Worm (Caenorhabditis elegans) whole organism, L4 larva: ENCODE data around the gene C15F1.2.

Experiments
- D1046.2 ChIP-seq: fragments of 200-800 bp; sonication (Bioruptor generic); IDR thresholded peaks from 2 replicates; pipeline ENCODE4 v1.3.6; 2022; ENCODE audit warnings: missing genetic modification characterization, missing compliant biosample characterization
- F37D6.2 ChIP-seq: sonication (generic microtip); optimal IDR thresholded peaks from 2 replicates; lab custom pipeline; 2016; ENCODE audit warnings: mild to moderate bottlenecking, missing genetic modification characterization, missing compliant biosample characterization
- F49E8.2 ChIP-seq: sonication (generic microtip); optimal IDR thresholded peaks from 2 replicates; lab custom pipeline; 2016; ENCODE audit warnings: missing compliant biosample characterization, mild to moderate bottlenecking, missing genetic modification characterization, borderline replicate concordance
- R02D3.7 ChIP-seq: fragments of 150-350 bp; sonication (generic microtip); optimal IDR thresholded peaks from 3 replicates; lab custom pipeline; 2014; ENCODE audit warnings: missing biosample characterization, missing genetic modification characterization
- T20F7.1 ChIP-seq: fragments of 200-800 bp; sonication (Bioruptor generic); optimal IDR thresholded peaks from 2 replicates; lab custom pipeline; 2018; ENCODE audit warnings: mild to moderate bottlenecking, missing genetic modification characterization, missing compliant biosample characterization
- Y105C5A.15 ChIP-seq: fragments of 200-800 bp; sonication (Bioruptor generic); IDR thresholded peaks from 2 replicates; pipeline ENCODE4 v1.3.6; 2022; ENCODE audit warnings: missing genetic modification characterization, missing compliant biosample characterization
- aha-1 ChIP-seq: fragments of 150-350 bp; peaks from one replicate; lab custom pipeline; 2014; ENCODE audit warnings: missing biosample characterization, missing genetic modification characterization
- aly-2 ChIP-seq: sonication (generic microtip); optimal IDR thresholded peaks from 2 replicates; lab custom pipeline; 2018; ENCODE audit warnings: missing biosample characterization, missing genetic modification characterization
- ama-1 ChIP-seq: fragments of 150-350 bp; optimal IDR thresholded peaks from 2 replicates; lab custom pipeline; 2014; ENCODE audit warnings: inconsistent platforms, mixed read lengths
- ceh-28 ChIP-seq: fragments of 150-350 bp; optimal IDR thresholded peaks from 2 replicates; lab custom pipeline; 2014; ENCODE audit warnings: missing biosample characterization, missing genetic modification reagents, missing genetic modification characterization
- ceh-32 ChIP-seq: sonication (generic microtip); optimal IDR thresholded peaks from 2 replicates; lab custom pipeline; 2016; ENCODE audit warnings: mild to moderate bottlenecking, missing genetic modification characterization, missing compliant biosample characterization; ENCODE audit not compliant: poor library complexity
- ceh-44 ChIP-seq: fragments of 200-800 bp; sonication (Bioruptor generic); IDR thresholded peaks from 2 replicates; pipeline ENCODE4 v1.3.6; 2022; ENCODE audit warnings: missing genetic modification reagents, missing genetic modification characterization, missing compliant biosample characterization
- ceh-82 ChIP-seq: sonication (generic microtip); optimal IDR thresholded peaks from 2 replicates; lab custom pipeline; 2017; ENCODE audit warnings: missing biosample characterization, missing genetic modification characterization
- ces-1 ChIP-seq: fragments of 150-350 bp; sonication (generic microtip); optimal IDR thresholded peaks from 4 replicates; lab custom pipeline; 2014; ENCODE audit warnings: missing biosample characterization, missing genetic modification reagents, missing genetic modification characterization
- daf-12 ChIP-seq: fragments of 150-350 bp; optimal IDR thresholded peaks from 2 replicates; lab custom pipeline; 2014; ENCODE audit warnings: missing biosample characterization, missing genetic modification reagents, missing genetic modification characterization
- daf-16 ChIP-seq, 3 experiments: sonication (generic microtip); optimal IDR thresholded peaks; 2 replicates each; lab custom pipeline; 2016 to 2017; ENCODE audit warnings: missing genetic modification characterization in 3 of 3, missing genetic modification reagents in 3 of 3, mild to moderate bottlenecking in 2 of 3, missing compliant biosample characterization in 2 of 3, missing biosample characterization in 1 of 3, moderate library complexity in 1 of 3
- daf-19 ChIP-seq: fragments of 200-800 bp; sonication (Bioruptor generic); conservative IDR thresholded peaks from 2 replicates; pipeline ENCODE4 v1.3.6; 2022; ENCODE audit warnings: missing genetic modification characterization, missing compliant biosample characterization
- daf-8 ChIP-seq: fragments of 200-800 bp; sonication (Bioruptor generic); IDR thresholded peaks from 2 replicates; pipeline ENCODE4 v1.3.6; 2022; ENCODE audit warnings: missing genetic modification characterization, missing compliant biosample characterization
- dmd-9 ChIP-seq: fragments of 200-800 bp; sonication (Bioruptor generic); IDR thresholded peaks from 2 replicates; pipeline ENCODE4 v1.3.6; 2022; ENCODE audit warnings: missing genetic modification reagents, missing genetic modification characterization, missing compliant biosample characterization
- dpl-1 ChIP-seq: fragments of 150-350 bp; optimal IDR thresholded peaks from 2 replicates; lab custom pipeline; 2014; ENCODE audit warnings: missing biosample characterization, missing genetic modification reagents, missing genetic modification characterization
- dve-1 ChIP-seq: sonication (generic microtip); optimal IDR thresholded peaks from 2 replicates; lab custom pipeline; 2017; ENCODE audit warnings: antibody characterized with exemption, mild to moderate bottlenecking, missing genetic modification characterization, missing compliant biosample characterization; ENCODE audit not compliant: insufficient read depth
- egl-27 ChIP-seq: sonication (generic microtip); optimal IDR thresholded peaks from 3 replicates; lab custom pipeline; 2017; ENCODE audit warnings: missing biosample characterization, missing genetic modification reagents, missing genetic modification characterization
- egl-43 ChIP-seq: fragments of 200-800 bp; sonication (Bioruptor generic); IDR thresholded peaks from 2 replicates; pipeline ENCODE4 v1.3.6; 2022; ENCODE audit warnings: missing genetic modification reagents, missing genetic modification characterization, missing compliant biosample characterization
- fkh-10 ChIP-seq: fragments of 150-350 bp; optimal IDR thresholded peaks from 2 replicates; lab custom pipeline; 2014; ENCODE audit warnings: missing biosample characterization, missing genetic modification reagents, missing genetic modification characterization
- hlh-11 ChIP-seq: fragments of 200-800 bp; sonication (Bioruptor generic); optimal IDR thresholded peaks from 2 replicates; lab custom pipeline; 2018; ENCODE audit warnings: mild to moderate bottlenecking, missing genetic modification characterization, missing compliant biosample characterization
- hmg-1.1 ChIP-seq: fragments of 200-800 bp; sonication (Bioruptor generic); IDR thresholded peaks from 2 replicates; pipeline ENCODE4 v1.3.6; 2022; ENCODE audit warnings: missing genetic modification reagents, missing genetic modification characterization, missing compliant biosample characterization
- jun-1 ChIP-seq: fragments of 150-350 bp; optimal IDR thresholded peaks from 2 replicates; lab custom pipeline; 2014; ENCODE audit warnings: missing biosample characterization, missing genetic modification reagents, missing genetic modification characterization
- lin-13 ChIP-seq: fragments of 150-350 bp; optimal IDR thresholded peaks from 2 replicates; lab custom pipeline; 2014; ENCODE audit warnings: missing biosample characterization, missing genetic modification reagents, missing genetic modification characterization
- lin-29 ChIP-seq: fragments of 200-800 bp; sonication (Bioruptor generic); IDR thresholded peaks from 2 replicates; pipeline ENCODE4 v1.3.6; 2022; ENCODE audit warnings: missing genetic modification reagents, missing genetic modification characterization, missing compliant biosample characterization
- lsy-2 ChIP-seq, 2 experiments: fragments of 150-350 bp in 1 of 2; sonication (generic microtip) in 1 of 2; optimal IDR thresholded peaks; 2 replicates each; lab custom pipeline; 2014 to 2017; ENCODE audit warnings: missing biosample characterization in 2 of 2, missing genetic modification characterization in 2 of 2
- mxl-2 ChIP-seq: fragments of 200-800 bp; sonication (Bioruptor generic); conservative IDR thresholded peaks from 2 replicates; pipeline ENCODE4 v1.3.6; 2022; ENCODE audit warnings: missing genetic modification reagents, missing genetic modification characterization, missing compliant biosample characterization
- nhr-10 ChIP-seq: fragments of 150-350 bp; optimal IDR thresholded peaks from 2 replicates; lab custom pipeline; 2014; ENCODE audit warnings: missing biosample characterization, missing genetic modification characterization
- nhr-102 ChIP-seq: sonication (generic microtip); optimal IDR thresholded peaks from 2 replicates; lab custom pipeline; 2016; ENCODE audit warnings: mild to moderate bottlenecking, missing genetic modification characterization, moderate library complexity, missing compliant biosample characterization
- nhr-11 ChIP-seq: fragments of 150-350 bp; optimal IDR thresholded peaks from 2 replicates; lab custom pipeline; 2014; ENCODE audit warnings: missing biosample characterization, missing genetic modification characterization
- nhr-111 ChIP-seq: fragments of 200-800 bp; sonication (Bioruptor generic); optimal IDR thresholded peaks from 2 replicates; lab custom pipeline; 2018; ENCODE audit warnings: mild to moderate bottlenecking, missing genetic modification characterization, missing compliant biosample characterization
- nhr-28 ChIP-seq: fragments of 150-350 bp; optimal IDR thresholded peaks from 2 replicates; lab custom pipeline; 2014; ENCODE audit warnings: missing biosample characterization, missing genetic modification characterization
- nhr-41 ChIP-seq: fragments of 200-800 bp; sonication (Bioruptor generic); IDR thresholded peaks from 2 replicates; pipeline ENCODE4 v1.3.6; 2022; ENCODE audit warnings: missing genetic modification reagents, missing genetic modification characterization, missing compliant biosample characterization
- nhr-42 ChIP-seq: fragments of 200-800 bp; sonication (Bioruptor generic); IDR thresholded peaks from 2 replicates; pipeline ENCODE4 v1.3.6; 2022; ENCODE audit warnings: missing genetic modification characterization, missing compliant biosample characterization
- php-3 ChIP-seq: fragments of 200-800 bp; sonication (Bioruptor generic); IDR thresholded peaks from 2 replicates; pipeline ENCODE4 v1.3.6; 2022; ENCODE audit warnings: missing genetic modification reagents, missing genetic modification characterization, missing compliant biosample characterization
- pqm-1 ChIP-seq: sonication (generic microtip); optimal IDR thresholded peaks from 2 replicates; lab custom pipeline; 2017; ENCODE audit warnings: missing biosample characterization, missing genetic modification characterization
- rbr-2 ChIP-seq: sonication (generic microtip); optimal IDR thresholded peaks from 2 replicates; lab custom pipeline; 2016; ENCODE audit warnings: missing genotype, missing genetic modification characterization, missing compliant biosample characterization
- skn-1 ChIP-seq: fragments of 150-350 bp; optimal IDR thresholded peaks from 2 replicates; lab custom pipeline; 2014; ENCODE audit warnings: missing biosample characterization, missing genetic modification characterization
- snpc-4 ChIP-seq: fragments of 150-350 bp; optimal IDR thresholded peaks from 2 replicates; lab custom pipeline; 2014; ENCODE audit warnings: missing biosample characterization, missing genetic modification characterization
- spr-1 ChIP-seq: sonication (generic microtip); optimal IDR thresholded peaks from 2 replicates; lab custom pipeline; 2016; ENCODE audit warnings: mild to moderate bottlenecking, missing genetic modification characterization, missing compliant biosample characterization
- spr-3 ChIP-seq: fragments of 200-800 bp; sonication (Bioruptor generic); optimal IDR thresholded peaks from 2 replicates; lab custom pipeline; 2018; ENCODE audit warnings: mild to moderate bottlenecking, missing genetic modification characterization, missing compliant biosample characterization
- unc-39 ChIP-seq: sonication (generic microtip); optimal IDR thresholded peaks from 2 replicates; lab custom pipeline; 2017; ENCODE audit warnings: missing biosample characterization, missing genetic modification characterization
- unc-62 ChIP-seq, 3 experiments: fragments of 150-350 bp in 1 of 3; sonication (generic microtip); optimal IDR thresholded peaks in 2 of 3; peaks in 1 of 3; 1 replicate in 1 of 3; 2 replicates in 2 of 3; lab custom pipeline; 2014 to 2017; ENCODE audit warnings: missing biosample characterization in 3 of 3, missing genetic modification characterization in 3 of 3, missing genetic modification reagents in 3 of 3, missing genotype in 1 of 3

The C15F1.2 gene

ce11 chrII:6968191-6968675 is 11.5 kb upstream of the C15F1.2 start (continued):
- peak; percentile 68 for TF ChIP-seq spr-1 (tag; lab: Kevin White, UChicago)
- TF ChIP-seq snpc-4 (tag; lab: Kevin White, UChicago): peak; percentile 88
- TF ChIP-seq fkh-10: no peak
- TF ChIP-seq F49E8.2 (tag; lab: Kevin White, UChicago): peak; percentile 82
- TF ChIP-seq aly-2 (tag; lab: Kevin White, UChicago): peak; percentile 52
- TF ChIP-seq lin-29 (GFP tag; lab: Robert Waterston, UW): no peak
- no peak for TF ChIP-seq ceh-32 (tag; lab: Kevin White, UChicago)
- TF ChIP-seq daf-16 (GFP tag; optimal IDR thresholded peaks at IDR 0.05; lab: Kevin White, UChicago): peak; percentile 60 to 90
- TF ChIP-seq daf-16 (tag; optimal IDR thresholded peaks at IDR 0.05; lab: Kevin White, UChicago): peak; percentile 63
- no peak for TF ChIP-seq ces-1 (GFP tag; lab: Kevin White, UChicago)
- peak; percentile 68 for TF ChIP-seq lin-13 (GFP tag; lab: Kevin White, UChicago)
- peak; percentile 87 for TF ChIP-seq nhr-42 (GFP tag; lab: Robert Waterston, UW)
- TF ChIP-seq egl-43 (GFP tag; lab: Robert Waterston, UW): peak; percentile 88
- TF ChIP-seq jun-1 (tag; lab: Kevin White, UChicago): no peak
- TF ChIP-seq daf-8: no peak
- TF ChIP-seq nhr-10 (tag; lab: Kevin White, UChicago): no peak
- no peak for TF ChIP-seq egl-27
- no peak for TF ChIP-seq nhr-28
- TF ChIP-seq dmd-9 (GFP tag; lab: Robert Waterston, UW): no peak
- TF ChIP-seq ceh-28: no peak
- peak; percentile 63 for TF ChIP-seq spr-3 (GFP tag; lab: Kevin White, UChicago)
- TF ChIP-seq nhr-11 (tag; lab: Kevin White, UChicago): no peak
- TF ChIP-seq ceh-44: peak; percentile 80
- peak in 1 of 2 experiments; percentile 69 for TF ChIP-seq unc-62 (GFP tag; optimal IDR thresholded peaks at IDR 0.05 in 1 of 2; lab: Kevin White, UChicago)
- TF ChIP-seq unc-62 (tag; optimal IDR thresholded peaks at IDR 0.05; lab: Kevin White, UChicago): no peak
- no peak for TF ChIP-seq daf-19 (GFP tag; lab: Robert Waterston, UW)
- TF ChIP-seq T20F7.1 (GFP tag; lab: Kevin White, UChicago): peak; percentile 78
- TF ChIP-seq F37D6.2: peak; percentile 34
- TF ChIP-seq aha-1 (tag; lab: Kevin White, UChicago): peak; percentile 86
- no peak for TF ChIP-seq skn-1 (tag; lab: Kevin White, UChicago)
- no peak for TF ChIP-seq Y105C5A.15 (GFP tag; lab: Robert Waterston, UW)
- TF ChIP-seq hlh-11 (tag; lab: Kevin White, UChicago): peak; percentile 82
- 0 out of 2 replicates have a peak, but pooled peaks have one; percentile 70 for TF ChIP-seq D1046.2 (GFP tag; lab: Robert Waterston, UW)
- TF ChIP-seq dpl-1 (GFP tag; lab: Kevin White, UChicago): peak; percentile 38
- peak; percentile 91 for TF ChIP-seq nhr-102 (tag; lab: Kevin White, UChicago)
- peak; percentile 80 for TF ChIP-seq rbr-2 (tag; lab: Kevin White, UChicago)

DNA sequence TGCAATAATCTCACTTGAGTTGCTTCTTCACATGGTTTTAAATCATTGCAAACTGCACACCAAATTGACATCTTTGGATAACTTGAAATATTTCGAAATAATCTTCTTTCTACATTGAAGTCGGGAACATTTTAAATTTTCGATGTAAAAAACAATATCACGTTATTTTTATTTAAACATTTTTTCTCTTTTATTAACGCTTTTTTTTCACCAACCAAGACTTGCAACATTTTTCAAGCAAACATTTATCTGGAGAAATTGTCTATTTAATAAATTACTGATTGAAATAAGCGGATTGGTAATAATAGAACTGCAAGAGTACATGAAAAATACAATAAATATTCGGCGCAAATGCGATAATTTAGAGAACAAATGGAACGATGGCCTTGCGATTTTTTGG is 9.2 kb upstream of the C15F1.2 start, which contains the start of gene C15F1.5:
C15F1.5 (minus strand) TSS at position 101 of the 400 bp plus-strand sequence.
- no peak for TF ChIP-seq mxl-2 (GFP tag; lab: Robert Waterston, UW)
- TF ChIP-seq unc-39 (tag; lab: Kevin White, UChicago): no peak
- TF ChIP-seq hlh-11 (tag; lab: Kevin White, UChicago): no peak
- peak; percentile 13 for TF ChIP-seq T20F7.1 (GFP tag; lab: Kevin White, UChicago)

ce11 chrII:6972185-6972737 is 7.5 kb upstream of the C15F1.2 start, which contains the start of gene art-1:
TSS of gene art-1 (minus strand) at chrII:6972235.
- TF ChIP-seq dve-1 (tag; lab: Kevin White, UChicago) (peak; percentile 52), egl-43 (GFP tag; lab: Robert Waterston, UW) (no peak), ceh-82 (tag; lab: Kevin White, UChicago) (no peak), daf-8 (no peak), hmg-1.1 (GFP tag; lab: Robert Waterston, UW) (0 out of 2 replicates have a peak, but pooled peaks have one; percentile 7), R02D3.7 (tag; lab: Kevin White, UChicago) (no peak), pqm-1 (tag; lab: Kevin White, UChicago) (no peak), daf-16 (GFP tag; optimal IDR thresholded peaks at IDR 0.05; lab: Kevin White, UChicago) (no peak), daf-16 (tag; optimal IDR thresholded peaks at IDR 0.05; lab: Kevin White, UChicago) (peak; percentile 45), daf-12 (no peak), aha-1 (tag; lab: Kevin White, UChicago) (peak; percentile 49), T20F7.1 (GFP tag; lab: Kevin White, UChicago) (peak; percentile 74), nhr-41 (no peak), lsy-2 (tag; optimal IDR thresholded peaks at IDR 0.05; lab: Kevin White, UChicago) (peak in 1 of 2 experiments; percentile 32), nhr-111 (GFP tag; lab: Kevin White, UChicago) (no peak), ama-1 (lab: Kevin White, UChicago) (peak; percentile 28), nhr-102 (tag; lab: Kevin White, UChicago) (no peak), php-3 (GFP tag; lab: Robert Waterston, UW) (0 out of 2 replicates have a peak, but pooled peaks have one; percentile 45)
